Worm (Caenorhabditis elegans) whole organism, L1 larva: ENCODE results near the gene mdf-2.

Source experiments
- aly-2 ChIP-seq: fragments of 150-350 bp; optimal IDR thresholded peaks from 2 replicates; lab custom pipeline; 2014; ENCODE audit warnings: missing biosample characterization, missing genetic modification characterization
- ama-1 ChIP-seq: fragments of 150-350 bp; optimal IDR thresholded peaks from 2 replicates; lab custom pipeline; 2014
- irx-1 ChIP-seq: sonication (generic microtip); optimal IDR thresholded peaks from 2 replicates; lab custom pipeline; 2016; ENCODE audit warnings: missing genetic modification characterization, missing compliant biosample characterization
- lin-35 ChIP-seq, 2 experiments: fragments of 150-350 bp; optimal IDR thresholded peaks; 2 replicates each; lab custom pipeline; 2014; ENCODE audit warnings: missing biosample characterization in 2 of 2, missing genetic modification characterization in 2 of 2, missing genetic modification reagents in 2 of 2
- nhr-237 ChIP-seq: fragments of 150-350 bp; optimal IDR thresholded peaks from 2 replicates; lab custom pipeline; 2014; ENCODE audit warnings: missing biosample characterization, missing genetic modification characterization
- pqm-1 ChIP-seq: sonication (generic microtip); optimal IDR thresholded peaks from 3 replicates; lab custom pipeline; 2017; ENCODE audit warnings: missing biosample characterization, missing genetic modification characterization
- unc-130 ChIP-seq: fragments of 150-350 bp; optimal IDR thresholded peaks from 2 replicates; lab custom pipeline; 2017; ENCODE audit warnings: missing biosample characterization, missing genetic modification characterization, inconsistent platforms
- xbp-1 ChIP-seq: sonication (generic microtip); optimal IDR thresholded peaks from 2 replicates; lab custom pipeline; 2016; ENCODE audit warnings: missing genetic modification characterization, missing compliant biosample characterization

DNA sequence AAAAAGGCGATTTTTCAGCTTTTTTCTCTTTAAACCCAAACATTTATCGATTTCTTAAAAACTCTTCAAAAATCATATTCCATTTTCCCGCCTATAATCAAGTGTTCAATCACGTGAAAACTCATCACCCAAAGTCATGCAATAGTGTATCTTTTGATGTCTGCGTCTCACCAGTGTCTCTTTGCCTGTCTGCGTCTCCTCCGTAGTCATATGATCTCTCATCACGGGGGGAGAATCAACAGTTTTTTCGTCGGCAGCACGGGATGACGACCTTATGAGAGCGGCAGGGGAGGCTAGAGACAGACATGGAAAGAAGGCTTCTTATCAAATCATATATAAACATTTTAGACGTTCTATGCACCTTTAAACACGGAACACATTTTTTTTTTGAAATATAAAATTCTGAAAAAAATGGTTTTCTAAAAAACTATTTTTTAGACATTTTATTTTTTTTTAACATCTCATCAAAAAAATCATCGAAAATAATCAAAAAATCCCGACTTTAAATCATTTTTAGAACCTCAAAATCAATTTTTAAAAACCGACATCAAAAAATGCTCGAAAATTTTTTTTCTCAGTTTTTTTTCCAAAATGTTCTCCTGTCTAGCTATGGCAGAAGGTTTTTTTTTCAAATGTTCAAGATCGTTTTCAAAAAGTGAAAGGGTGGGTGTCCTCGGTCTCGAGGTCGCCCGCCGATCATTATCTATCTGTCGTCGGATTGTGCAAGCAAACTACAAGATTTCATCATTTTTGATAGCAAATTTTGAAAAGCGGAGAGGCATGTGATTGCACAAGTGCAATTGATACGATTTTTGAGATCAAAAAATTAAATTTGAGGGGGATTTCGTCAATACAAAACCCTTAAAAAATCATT, 38.7 kb downstream of the mdf-2 start:
- TF ChIP-seq irx-1 (tag; lab: Kevin White, UChicago) = peak; percentile 96
- peak; percentile 95 for TF ChIP-seq ama-1 (lab: Kevin White, UChicago)
- TF ChIP-seq aly-2 (tag; lab: Kevin White, UChicago) = peak; percentile 84
- no peak for TF ChIP-seq pqm-1 (tag; lab: Kevin White, UChicago)
- TF ChIP-seq unc-130 (tag; lab: Kevin White, UChicago) = peak; percentile 99
- peak; percentile 89 to 96 for TF ChIP-seq lin-35 (GFP tag; optimal IDR thresholded peaks at IDR 0.05; lab: Kevin White, UChicago)
- TF ChIP-seq xbp-1 (tag; lab: Kevin White, UChicago) = peak; percentile 97
- peak; percentile 90 for TF ChIP-seq nhr-237
